Fruit fly (Drosophila melanogaster) whole organism, prepupa: ENCODE results near the gene Prx5.
A peak's percentile ranks its signal among the peaks of the same experiment; 100 is the strongest.

Source experiments
- Blimp-1 ChIP-seq: fragments of 200-800 bp; sonication (Bioruptor generic); optimal IDR thresholded peaks from 3 replicates; lab custom pipeline; 2017; ENCODE audit warnings: missing biosample characterization, missing genetic modification characterization, mild to moderate bottlenecking, moderate library complexity, missing genetic modification reagents
- CG11294 ChIP-seq: fragments of 200-800 bp; sonication (Bioruptor generic); IDR thresholded peaks from 2 replicates; pipeline ENCODE4 v1.3.6; 2022; ENCODE audit warnings: missing biosample characterization, missing genetic modification characterization
- CG11902 ChIP-seq: fragments of 200-800 bp; sonication (Bioruptor generic); optimal IDR thresholded peaks from 3 replicates; lab custom pipeline; 2016; ENCODE audit warnings: missing biosample characterization, missing genetic modification characterization
- CG1621 ChIP-seq: fragments of 200-800 bp; sonication (Bioruptor generic); optimal IDR thresholded peaks from 3 replicates; lab custom pipeline; 2018; ENCODE audit warnings: missing biosample characterization, mild to moderate bottlenecking, missing genetic modification characterization
- CG16779 ChIP-seq: fragments of 200-800 bp; sonication (Bioruptor generic); optimal IDR thresholded peaks from 3 replicates; lab custom pipeline; 2017; ENCODE audit warnings: missing biosample characterization, mild to moderate bottlenecking, missing genetic modification characterization
- CG3032 ChIP-seq: fragments of 200-800 bp; optimal IDR thresholded peaks from 2 replicates; lab custom pipeline; 2019; ENCODE audit warnings: missing biosample characterization, mild to moderate bottlenecking, missing genetic modification characterization, moderate library complexity
- CG31627 ChIP-seq: fragments of 200-800 bp; sonication (Bioruptor generic); optimal IDR thresholded peaks from 3 replicates; lab custom pipeline; 2016; ENCODE audit warnings: missing biosample characterization, missing genetic modification characterization
- CG3919 ChIP-seq: fragments of 200-800 bp; sonication (Bioruptor generic); optimal IDR thresholded peaks from 3 replicates; lab custom pipeline; 2016; ENCODE audit warnings: missing biosample characterization, missing genetic modification characterization
- CG4318 ChIP-seq: fragments of 200-800 bp; sonication (Bioruptor generic); optimal IDR thresholded peaks from 3 replicates; lab custom pipeline; 2017; ENCODE audit warnings: missing biosample characterization, mild to moderate bottlenecking, missing genetic modification characterization
- CG6163 ChIP-seq: fragments of 200-800 bp; sonication (Bioruptor generic); IDR thresholded peaks from 3 replicates; pipeline ENCODE4 v1.3.6; 2022; ENCODE audit warnings: missing biosample characterization, missing genetic modification characterization
- CG6854 ChIP-seq: fragments of 200-800 bp; sonication (Bioruptor generic); optimal IDR thresholded peaks from 2 replicates; lab custom pipeline; 2017; ENCODE audit warnings: missing biosample characterization, mild to moderate bottlenecking, missing genetic modification characterization
- CG7368 ChIP-seq: fragments of 200-800 bp; sonication (Bioruptor generic); optimal IDR thresholded peaks from 3 replicates; lab custom pipeline; 2016; ENCODE audit warnings: missing biosample characterization, missing genetic modification characterization
- CG8119 ChIP-seq: fragments of 200-800 bp; sonication (Bioruptor generic); IDR thresholded peaks from 3 replicates; pipeline ENCODE4 v1.3.6; 2022; ENCODE audit warnings: missing biosample characterization, missing genetic modification characterization
- CG8319 ChIP-seq: fragments of 200-800 bp; sonication (Bioruptor generic); optimal IDR thresholded peaks from 3 replicates; lab custom pipeline; 2016; ENCODE audit warnings: missing biosample characterization, missing genetic modification characterization
- CG8632 ChIP-seq: fragments of 200-800 bp; sonication (Bioruptor generic); optimal IDR thresholded peaks from 3 replicates; lab custom pipeline; 2016; ENCODE audit warnings: missing biosample characterization, missing genetic modification characterization
- CG9139 ChIP-seq: fragments of 200-800 bp; sonication (Bioruptor generic); optimal IDR thresholded peaks from 3 replicates; lab custom pipeline; 2017; ENCODE audit warnings: missing biosample characterization, mild to moderate bottlenecking, missing genetic modification characterization
- Eip78C ChIP-seq: fragments of 200-800 bp; sonication (Bioruptor generic); peaks from one replicate; lab custom pipeline; 2016; ENCODE audit warnings: missing biosample characterization, missing genetic modification characterization
- Eip93F ChIP-seq: fragments of 200-800 bp; sonication (Bioruptor generic); optimal IDR thresholded peaks from 2 replicates; lab custom pipeline; 2016; ENCODE audit warnings: missing biosample characterization, mild to moderate bottlenecking, missing genetic modification characterization
- Ets96B ChIP-seq: fragments of 200-800 bp; optimal IDR thresholded peaks from 2 replicates; lab custom pipeline; 2019; ENCODE audit warnings: missing biosample characterization, mild to moderate bottlenecking, missing genetic modification characterization, moderate library complexity
- Hr38 ChIP-seq: sonication (Bioruptor generic); optimal IDR thresholded peaks from 2 replicates; lab custom pipeline; 2016; ENCODE audit warnings: missing biosample characterization, missing genetic modification characterization
- Hr39 ChIP-seq: fragments of 200-800 bp; sonication (Bioruptor generic); optimal IDR thresholded peaks from 2 replicates; lab custom pipeline; 2016; ENCODE audit warnings: missing biosample characterization, missing genetic modification characterization
- Lpt ChIP-seq: fragments of 200-800 bp; sonication (Bioruptor generic); optimal IDR thresholded peaks from 3 replicates; lab custom pipeline; 2016; ENCODE audit warnings: missing biosample characterization, missing genetic modification characterization
- Met ChIP-seq: fragments of 200-800 bp; sonication (Bioruptor generic); optimal IDR thresholded peaks from 3 replicates; lab custom pipeline; 2016; ENCODE audit warnings: missing biosample characterization, missing genetic modification characterization
- OdsH ChIP-seq: fragments of 200-800 bp; sonication (Bioruptor generic); optimal IDR thresholded peaks from 3 replicates; lab custom pipeline; 2016; ENCODE audit warnings: missing biosample characterization, missing genetic modification characterization
- Smox ChIP-seq: fragments of 200-800 bp; sonication (Bioruptor generic); optimal IDR thresholded peaks from 3 replicates; lab custom pipeline; 2016; ENCODE audit warnings: missing biosample characterization, missing genetic modification characterization
- Sox102F ChIP-seq: fragments of 200-800 bp; sonication (Bioruptor generic); optimal IDR thresholded peaks from 2 replicates; lab custom pipeline; 2016; ENCODE audit warnings: missing biosample characterization, mild to moderate bottlenecking, missing genetic modification characterization
- Sox14 ChIP-seq: fragments of 200-800 bp; sonication (Bioruptor generic); optimal IDR thresholded peaks from 3 replicates; lab custom pipeline; 2016; ENCODE audit warnings: missing biosample characterization, missing genetic modification characterization
- Sox15 ChIP-seq: fragments of 200-800 bp; sonication (Bioruptor generic); optimal IDR thresholded peaks from 3 replicates; lab custom pipeline; 2016; ENCODE audit warnings: missing biosample characterization, missing genetic modification characterization
- achi ChIP-seq: fragments of 200-800 bp; sonication (Bioruptor generic); optimal IDR thresholded peaks from 3 replicates; lab custom pipeline; 2016; ENCODE audit warnings: missing biosample characterization, missing genetic modification characterization
- acj6 ChIP-seq: fragments of 200-800 bp; sonication (Bioruptor generic); optimal IDR thresholded peaks from 3 replicates; lab custom pipeline; 2016; ENCODE audit warnings: missing biosample characterization, missing genetic modification characterization
- dac ChIP-seq: fragments of 200-800 bp; sonication (Bioruptor generic); optimal IDR thresholded peaks from 2 replicates; lab custom pipeline; 2017; ENCODE audit warnings: missing biosample characterization, mild to moderate bottlenecking, missing genetic modification characterization
- eg ChIP-seq: fragments of 200-800 bp; sonication (Bioruptor generic); IDR thresholded peaks from 3 replicates; pipeline ENCODE4 v1.3.6; 2022; ENCODE audit warnings: missing biosample characterization, missing genetic modification characterization
- esn ChIP-seq: fragments of 200-800 bp; sonication (Bioruptor generic); optimal IDR thresholded peaks from 2 replicates; lab custom pipeline; 2016; ENCODE audit warnings: missing biosample characterization, mild to moderate bottlenecking, missing genetic modification characterization, moderate library complexity
- fd59A ChIP-seq: fragments of 200-800 bp; sonication (Bioruptor generic); optimal IDR thresholded peaks from 2 replicates; lab custom pipeline; 2017; ENCODE audit warnings: missing biosample characterization, mild to moderate bottlenecking, missing genetic modification characterization, missing genetic modification reagents
- fd85E ChIP-seq: fragments of 200-800 bp; sonication (Bioruptor generic); optimal IDR thresholded peaks from 3 replicates; lab custom pipeline; 2016; ENCODE audit warnings: missing biosample characterization, missing genetic modification characterization
- fkh ChIP-seq: fragments of 200-800 bp; sonication (Bioruptor generic); optimal IDR thresholded peaks from 3 replicates; lab custom pipeline; 2017; ENCODE audit warnings: missing biosample characterization, mild to moderate bottlenecking, missing genetic modification characterization, moderate library complexity
- lz ChIP-seq: fragments of 200-800 bp; sonication (Bioruptor generic); optimal IDR thresholded peaks from 3 replicates; lab custom pipeline; 2016; ENCODE audit warnings: missing biosample characterization, missing genetic modification characterization
- net ChIP-seq: fragments of 200-800 bp; sonication (Bioruptor generic); optimal IDR thresholded peaks from 3 replicates; lab custom pipeline; 2016; ENCODE audit warnings: missing biosample characterization, missing genetic modification characterization
- pdm3 ChIP-seq: fragments of 200-800 bp; sonication (Bioruptor generic); optimal IDR thresholded peaks from 3 replicates; lab custom pipeline; 2016; ENCODE audit warnings: missing biosample characterization, missing genetic modification characterization
- salr ChIP-seq, 2 experiments: fragments of 200-800 bp; sonication (Bioruptor generic); optimal IDR thresholded peaks; 3 replicates each; lab custom pipeline; 2016 to 2018; ENCODE audit warnings: missing biosample characterization in 2 of 2, missing genetic modification characterization in 2 of 2, mild to moderate bottlenecking in 1 of 2
- spab ChIP-seq: fragments of 200-800 bp; sonication (Bioruptor generic); optimal IDR thresholded peaks from 2 replicates; lab custom pipeline; 2017; ENCODE audit warnings: missing biosample characterization, mild to moderate bottlenecking, missing genetic modification characterization, missing genetic modification reagents
- ss ChIP-seq, 2 experiments: fragments of 200-800 bp; sonication (Bioruptor generic); optimal IDR thresholded peaks; 2 replicates in 1 of 2; 3 replicates in 1 of 2; lab custom pipeline; 2017 to 2018; ENCODE audit warnings: mild to moderate bottlenecking in 2 of 2, missing biosample characterization in 2 of 2, missing genetic modification characterization in 2 of 2, moderate library complexity in 1 of 2
- vri ChIP-seq: fragments of 200-800 bp; sonication (Bioruptor generic); optimal IDR thresholded peaks from 3 replicates; lab custom pipeline; 2016; ENCODE audit warnings: missing biosample characterization, mild to moderate bottlenecking, missing genetic modification characterization

The Prx5 gene

DNA sequence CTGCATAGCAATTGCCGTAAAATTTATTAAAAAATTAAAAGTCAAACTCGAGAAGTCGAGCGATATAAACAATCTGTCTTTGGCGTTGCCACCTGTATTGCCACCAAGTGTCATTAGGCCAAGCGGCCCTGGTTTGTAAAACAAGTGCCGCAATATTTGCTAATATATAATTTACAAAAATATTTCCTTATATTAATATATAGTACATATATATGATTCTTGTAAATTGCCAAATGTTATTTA is at the start of gene Prx5, which contains the start of gene CG7215:
Gene Prx5 (minus strand): TSS at position 101 of the 243 bp plus-strand sequence.
Gene CG7215 (minus strand): TSS at position 101 of the 243 bp plus-strand sequence.
- no peak for TF ChIP-seq Eip93F (GFP tag; lab: Kevin White, UChicago)
- no peak for TF ChIP-seq CG8119
- no peak for TF ChIP-seq Lpt (GFP tag; lab: Kevin White, UChicago)
- TF ChIP-seq CG8632 (GFP tag; lab: Kevin White, UChicago) = no peak
- no peak for TF ChIP-seq fd59A
- TF ChIP-seq salr (GFP tag; optimal IDR thresholded peaks at IDR 0.05; lab: Kevin White, UChicago) = no peak
- no peak for TF ChIP-seq CG4318 (GFP tag; lab: Kevin White, UChicago)
- TF ChIP-seq esn (GFP tag; lab: Kevin White, UChicago) = no peak
- TF ChIP-seq Eip78C (GFP tag; lab: Kevin White, UChicago) = no peak
- no peak for TF ChIP-seq ss (GFP tag; optimal IDR thresholded peaks at IDR 0.05; lab: Kevin White, UChicago)
- TF ChIP-seq dac = no peak
- TF ChIP-seq fd85E (GFP tag; lab: Kevin White, UChicago) = no peak
- no peak for TF ChIP-seq pdm3 (GFP tag; lab: Kevin White, UChicago)
- TF ChIP-seq Met (GFP tag; lab: Kevin White, UChicago) = no peak
- no peak for TF ChIP-seq vri (GFP tag; lab: Kevin White, UChicago)
- TF ChIP-seq Hr39 (GFP tag; lab: Kevin White, UChicago) = no peak
- no peak for TF ChIP-seq CG16779 (tag; lab: Kevin White, UChicago)
- TF ChIP-seq Sox14 (GFP tag; lab: Kevin White, UChicago) = no peak
- TF ChIP-seq acj6 (GFP tag; lab: Kevin White, UChicago) = no peak
- TF ChIP-seq CG3032 (tag; lab: Kevin White, UChicago) = no peak

- TF ChIP-seq Hr39 (GFP tag; lab: Kevin White, UChicago) = no peak
- TF ChIP-seq Ets96B (tag; lab: Kevin White, UChicago) = no peak
- TF ChIP-seq CG9139 (GFP tag; lab: Kevin White, UChicago) = no peak
- no peak for TF ChIP-seq CG8632 (GFP tag; lab: Kevin White, UChicago)
- no peak for TF ChIP-seq eg
- no peak for TF ChIP-seq pdm3 (GFP tag; lab: Kevin White, UChicago)
- TF ChIP-seq fd59A = no peak
- no peak for TF ChIP-seq Sox14 (GFP tag; lab: Kevin White, UChicago)
- no peak for TF ChIP-seq CG7368 (GFP tag; lab: Kevin White, UChicago)
- no peak for TF ChIP-seq net (GFP tag; lab: Kevin White, UChicago)
- TF ChIP-seq fkh (GFP tag; lab: Kevin White, UChicago) = no peak
- no peak for TF ChIP-seq Met (GFP tag; lab: Kevin White, UChicago)
- no peak for TF ChIP-seq Sox102F
- TF ChIP-seq Blimp-1 (GFP tag; lab: Kevin White, UChicago) = no peak
- no peak for TF ChIP-seq esn (GFP tag; lab: Kevin White, UChicago)
- TF ChIP-seq ss (GFP tag; optimal IDR thresholded peaks at IDR 0.05; lab: Kevin White, UChicago) = no peak
- no peak for TF ChIP-seq spab (GFP tag; lab: Kevin White, UChicago)
- no peak for TF ChIP-seq achi (GFP tag; lab: Kevin White, UChicago)
- TF ChIP-seq CG3032 (tag; lab: Kevin White, UChicago) = no peak
- no peak for TF ChIP-seq CG6854
Observed at dm6 chr3R:18215900-18216299, 48.8 kb upstream of the Prx5 start, which contains the start of gene CG14314. Gene CG14314, plus strand, starts transcription at chr3R:18216142.

DNA sequence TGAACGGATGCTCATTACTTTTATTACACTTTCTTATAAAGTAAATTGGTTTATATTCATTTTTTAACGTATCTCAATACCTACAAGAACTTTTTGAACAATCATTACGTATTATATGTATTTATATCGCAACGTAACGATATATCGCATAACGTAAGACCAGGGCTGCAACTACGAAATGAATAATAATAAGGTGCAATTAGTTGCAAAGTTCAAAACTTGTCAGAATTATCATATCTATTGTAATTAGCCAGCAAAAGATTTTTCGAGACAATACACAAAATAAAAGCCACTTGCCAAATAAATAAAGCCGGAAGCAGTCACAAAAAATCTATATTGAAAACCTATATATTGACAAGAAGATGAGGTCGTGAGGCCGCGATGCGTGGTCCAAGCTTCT is 48.2 kb upstream of the Prx5 start:
- no peak for TF ChIP-seq CG3919 (GFP tag; lab: Kevin White, UChicago)
- TF ChIP-seq Hr38 (GFP tag; lab: Kevin White, UChicago) = no peak
- TF ChIP-seq Blimp-1 (GFP tag; lab: Kevin White, UChicago) = no peak
- TF ChIP-seq Sox102F = peak; percentile 28
- TF ChIP-seq CG8119 = 0 out of 3 replicates have a peak, but pooled peaks have one; percentile 17
- TF ChIP-seq CG1621 (tag; lab: Kevin White, UChicago) = no peak
- no peak for TF ChIP-seq CG11902
- TF ChIP-seq Sox15 (GFP tag; lab: Kevin White, UChicago) = no peak
- TF ChIP-seq dac = no peak
- TF ChIP-seq fkh (GFP tag; lab: Kevin White, UChicago) = no peak
- TF ChIP-seq eg = no peak
- no peak for TF ChIP-seq Ets96B (tag; lab: Kevin White, UChicago)
- TF ChIP-seq CG7368 (GFP tag; lab: Kevin White, UChicago) = no peak
- TF ChIP-seq esn (GFP tag; lab: Kevin White, UChicago) = peak; percentile 61
- no peak for TF ChIP-seq fd85E (GFP tag; lab: Kevin White, UChicago)
- peak; percentile 58 for TF ChIP-seq CG31627
- TF ChIP-seq Sox14 (GFP tag; lab: Kevin White, UChicago) = peak; percentile 32
- no peak for TF ChIP-seq CG4318 (GFP tag; lab: Kevin White, UChicago)
- peak; percentile 67 for TF ChIP-seq Hr39 (GFP tag; lab: Kevin White, UChicago)
- no peak for TF ChIP-seq CG8319 (GFP tag; lab: Kevin White, UChicago)
- no peak for TF ChIP-seq fd59A
- TF ChIP-seq CG11294 = no peak
- TF ChIP-seq salr (GFP tag; optimal IDR thresholded peaks at IDR 0.05; lab: Kevin White, UChicago) = peak in 1 of 2 experiments; percentile 5
- TF ChIP-seq ss (GFP tag; optimal IDR thresholded peaks at IDR 0.05; lab: Kevin White, UChicago) = no peak
- peak; percentile 63 for TF ChIP-seq lz
- TF ChIP-seq Eip78C (GFP tag; lab: Kevin White, UChicago) = no peak
- TF ChIP-seq OdsH = peak; percentile 57
- no peak for TF ChIP-seq vri (GFP tag; lab: Kevin White, UChicago)
- TF ChIP-seq CG6163 (GFP tag; lab: Robert Waterston, UW) = no peak
- TF ChIP-seq Smox (GFP tag; lab: Kevin White, UChicago) = peak; percentile 47
- TF ChIP-seq achi (GFP tag; lab: Kevin White, UChicago) = peak; percentile 28
- no peak for TF ChIP-seq CG9139 (GFP tag; lab: Kevin White, UChicago)
- no peak for TF ChIP-seq Eip93F (GFP tag; lab: Kevin White, UChicago)
